Fruit fly (Drosophila melanogaster) whole organism, prepupa: ENCODE results near the gene Sfp24Ba.

Source experiments
- CG10631 ChIP-seq: fragments of 200-800 bp; sonication (Bioruptor generic); optimal IDR thresholded peaks from 2 replicates; lab custom pipeline; 2016; ENCODE audit warnings: missing biosample characterization, missing genetic modification characterization
- CG10669 ChIP-seq: fragments of 200-800 bp; sonication (Bioruptor generic); optimal IDR thresholded peaks from 3 replicates; lab custom pipeline; 2018; ENCODE audit warnings: missing biosample characterization, mild to moderate bottlenecking, missing genetic modification characterization, moderate library complexity
- CG11294 ChIP-seq: fragments of 200-800 bp; sonication (Bioruptor generic); IDR thresholded peaks from 2 replicates; pipeline ENCODE4 v1.3.6; 2022; ENCODE audit warnings: missing biosample characterization, missing genetic modification characterization
- CG11762 ChIP-seq: fragments of 200-800 bp; sonication (Bioruptor generic); optimal IDR thresholded peaks from 3 replicates; lab custom pipeline; 2016; ENCODE audit warnings: missing biosample characterization, missing genetic modification characterization; ENCODE audit not compliant: insufficient read depth
- CG15336 ChIP-seq: fragments of 200-800 bp; sonication (Bioruptor generic); IDR thresholded peaks from 2 replicates; pipeline ENCODE4 v1.3.6; 2022; ENCODE audit warnings: missing biosample characterization, missing genetic modification characterization
- CG1621 ChIP-seq: fragments of 200-800 bp; sonication (Bioruptor generic); optimal IDR thresholded peaks from 3 replicates; lab custom pipeline; 2018; ENCODE audit warnings: missing biosample characterization, mild to moderate bottlenecking, missing genetic modification characterization
- CG16779 ChIP-seq: fragments of 200-800 bp; sonication (Bioruptor generic); optimal IDR thresholded peaks from 3 replicates; lab custom pipeline; 2017; ENCODE audit warnings: missing biosample characterization, mild to moderate bottlenecking, missing genetic modification characterization
- CG3032 ChIP-seq: fragments of 200-800 bp; optimal IDR thresholded peaks from 2 replicates; lab custom pipeline; 2019; ENCODE audit warnings: missing biosample characterization, mild to moderate bottlenecking, missing genetic modification characterization, moderate library complexity
- CG32006 ChIP-seq: fragments of 200-800 bp; sonication (Bioruptor generic); optimal IDR thresholded peaks from 3 replicates; lab custom pipeline; 2017; ENCODE audit warnings: missing biosample characterization, mild to moderate bottlenecking, missing genetic modification characterization
- CG34406 ChIP-seq: fragments of 200-800 bp; sonication (Bioruptor generic); optimal IDR thresholded peaks from 3 replicates; lab custom pipeline; 2016; ENCODE audit warnings: missing biosample characterization, missing genetic modification characterization
- CG6792 ChIP-seq: fragments of 200-800 bp; sonication (Bioruptor generic); optimal IDR thresholded peaks from 3 replicates; lab custom pipeline; 2016; ENCODE audit warnings: missing biosample characterization, missing genetic modification characterization
- CG6808 ChIP-seq: fragments of 200-800 bp; sonication (Bioruptor generic); optimal IDR thresholded peaks from 3 replicates; lab custom pipeline; 2017; ENCODE audit warnings: missing biosample characterization, missing genetic modification characterization, mild to moderate bottlenecking, moderate library complexity, missing genetic modification reagents
- CG7368 ChIP-seq: fragments of 200-800 bp; sonication (Bioruptor generic); optimal IDR thresholded peaks from 3 replicates; lab custom pipeline; 2016; ENCODE audit warnings: missing biosample characterization, missing genetic modification characterization
- CG8632 ChIP-seq: fragments of 200-800 bp; sonication (Bioruptor generic); optimal IDR thresholded peaks from 3 replicates; lab custom pipeline; 2016; ENCODE audit warnings: missing biosample characterization, missing genetic modification characterization
- CG9139 ChIP-seq: fragments of 200-800 bp; sonication (Bioruptor generic); optimal IDR thresholded peaks from 3 replicates; lab custom pipeline; 2017; ENCODE audit warnings: missing biosample characterization, mild to moderate bottlenecking, missing genetic modification characterization
- Eip75B ChIP-seq: fragments of 200-800 bp; sonication (Bioruptor generic); optimal IDR thresholded peaks from 3 replicates; lab custom pipeline; 2016; ENCODE audit warnings: missing biosample characterization, missing genetic modification characterization
- Eip78C ChIP-seq: fragments of 200-800 bp; sonication (Bioruptor generic); peaks from one replicate; lab custom pipeline; 2016; ENCODE audit warnings: missing biosample characterization, missing genetic modification characterization
- Eip93F ChIP-seq: fragments of 200-800 bp; sonication (Bioruptor generic); optimal IDR thresholded peaks from 2 replicates; lab custom pipeline; 2016; ENCODE audit warnings: missing biosample characterization, mild to moderate bottlenecking, missing genetic modification characterization
- Gug ChIP-seq: fragments of 200-800 bp; sonication (Bioruptor generic); IDR thresholded peaks from 2 replicates; pipeline ENCODE4 v1.3.6; 2022; ENCODE audit warnings: missing biosample characterization, missing genetic modification characterization
- Hr39 ChIP-seq: fragments of 200-800 bp; sonication (Bioruptor generic); optimal IDR thresholded peaks from 2 replicates; lab custom pipeline; 2016; ENCODE audit warnings: missing biosample characterization, missing genetic modification characterization
- Hr4 ChIP-seq: fragments of 200-800 bp; sonication (Bioruptor generic); optimal IDR thresholded peaks from 3 replicates; lab custom pipeline; 2016; ENCODE audit warnings: missing biosample characterization, missing genetic modification characterization
- Met ChIP-seq: fragments of 200-800 bp; sonication (Bioruptor generic); optimal IDR thresholded peaks from 3 replicates; lab custom pipeline; 2016; ENCODE audit warnings: missing biosample characterization, missing genetic modification characterization
- OdsH ChIP-seq: fragments of 200-800 bp; sonication (Bioruptor generic); optimal IDR thresholded peaks from 3 replicates; lab custom pipeline; 2016; ENCODE audit warnings: missing biosample characterization, missing genetic modification characterization
- Smox ChIP-seq: fragments of 200-800 bp; sonication (Bioruptor generic); optimal IDR thresholded peaks from 3 replicates; lab custom pipeline; 2016; ENCODE audit warnings: missing biosample characterization, missing genetic modification characterization
- Sox102F ChIP-seq: fragments of 200-800 bp; sonication (Bioruptor generic); optimal IDR thresholded peaks from 2 replicates; lab custom pipeline; 2016; ENCODE audit warnings: missing biosample characterization, mild to moderate bottlenecking, missing genetic modification characterization
- Sox15 ChIP-seq: fragments of 200-800 bp; sonication (Bioruptor generic); optimal IDR thresholded peaks from 3 replicates; lab custom pipeline; 2016; ENCODE audit warnings: missing biosample characterization, missing genetic modification characterization
- achi ChIP-seq: fragments of 200-800 bp; sonication (Bioruptor generic); optimal IDR thresholded peaks from 3 replicates; lab custom pipeline; 2016; ENCODE audit warnings: missing biosample characterization, missing genetic modification characterization
- dac ChIP-seq: fragments of 200-800 bp; sonication (Bioruptor generic); optimal IDR thresholded peaks from 2 replicates; lab custom pipeline; 2017; ENCODE audit warnings: missing biosample characterization, mild to moderate bottlenecking, missing genetic modification characterization
- dsx ChIP-seq: fragments of 200-800 bp; optimal IDR thresholded peaks from 3 replicates; lab custom pipeline; 2019; ENCODE audit warnings: missing biosample characterization, mild to moderate bottlenecking, missing genetic modification characterization, moderate library complexity; ENCODE audit not compliant: poor library complexity, severe bottlenecking
- esn ChIP-seq: fragments of 200-800 bp; sonication (Bioruptor generic); optimal IDR thresholded peaks from 2 replicates; lab custom pipeline; 2016; ENCODE audit warnings: missing biosample characterization, mild to moderate bottlenecking, missing genetic modification characterization, moderate library complexity
- fd59A ChIP-seq: fragments of 200-800 bp; sonication (Bioruptor generic); optimal IDR thresholded peaks from 2 replicates; lab custom pipeline; 2017; ENCODE audit warnings: missing biosample characterization, mild to moderate bottlenecking, missing genetic modification characterization, missing genetic modification reagents
- fkh ChIP-seq: fragments of 200-800 bp; sonication (Bioruptor generic); optimal IDR thresholded peaks from 3 replicates; lab custom pipeline; 2017; ENCODE audit warnings: missing biosample characterization, mild to moderate bottlenecking, missing genetic modification characterization, moderate library complexity
- net ChIP-seq: fragments of 200-800 bp; sonication (Bioruptor generic); optimal IDR thresholded peaks from 3 replicates; lab custom pipeline; 2016; ENCODE audit warnings: missing biosample characterization, missing genetic modification characterization
- spab ChIP-seq: fragments of 200-800 bp; sonication (Bioruptor generic); optimal IDR thresholded peaks from 2 replicates; lab custom pipeline; 2017; ENCODE audit warnings: missing biosample characterization, mild to moderate bottlenecking, missing genetic modification characterization, missing genetic modification reagents
- ss ChIP-seq, 2 experiments: fragments of 200-800 bp; sonication (Bioruptor generic); optimal IDR thresholded peaks; 2 replicates in 1 of 2; 3 replicates in 1 of 2; lab custom pipeline; 2017 to 2018; ENCODE audit warnings: mild to moderate bottlenecking in 2 of 2, missing biosample characterization in 2 of 2, missing genetic modification characterization in 2 of 2, moderate library complexity in 1 of 2
- svp ChIP-seq: fragments of 200-800 bp; sonication (Bioruptor generic); peaks from one replicate; lab custom pipeline; 2016; ENCODE audit warnings: missing biosample characterization, missing genetic modification characterization

Gene Sfp24Ba

dm6 chr2L:3698992-3699514 lies 30.7 kb upstream of the Sfp24Ba start, which contains the start of the genes CG10031 and CG42464:
CG10031 (minus strand) TSS chr2L:3699092.
CG42464 (plus strand) TSS chr2L:3699464.
- TF ChIP-seq ss (GFP tag; optimal IDR thresholded peaks at IDR 0.05; lab: Kevin White, UChicago) (no peak), Gug (GFP tag; lab: Robert Waterston, UW) (no peak), CG11762 (GFP tag; lab: Kevin White, UChicago) (no peak), CG16779 (no peak), fd59A (GFP tag; lab: Kevin White, UChicago) (no peak), esn (no peak), CG3032 (no peak), dsx (no peak), CG1621 (tag; lab: Kevin White, UChicago) (no peak), Eip75B (GFP tag; lab: Kevin White, UChicago) (no peak), achi (no peak), spab (GFP tag; lab: Kevin White, UChicago) (no peak), CG11294 (no peak), OdsH (GFP tag; lab: Kevin White, UChicago) (no peak), Hr4 (no peak), net (GFP tag; lab: Kevin White, UChicago) (no peak), CG32006 (GFP tag; lab: Kevin White, UChicago) (no peak), CG7368 (no peak), CG9139 (GFP tag; lab: Kevin White, UChicago) (no peak), dac (no peak)

dm6 chr2L:3697772-3698171 lies 29.4 kb upstream of the Sfp24Ba start, which contains the start of gene CG3604:
CG3604 (minus strand) TSS chr2L:3697872.
- TF ChIP-seq Eip75B (GFP tag; lab: Kevin White, UChicago) (no peak), svp (GFP tag; lab: Kevin White, UChicago) (peak; percentile 33)

- TF ChIP-seq CG7368 (no peak), CG34406 (GFP tag; lab: Kevin White, UChicago) (no peak), Met (no peak), CG11762 (GFP tag; lab: Kevin White, UChicago) (no peak), achi (no peak), CG10669 (GFP tag; lab: Kevin White, UChicago) (no peak), Eip93F (GFP tag; lab: Kevin White, UChicago) (no peak), net (GFP tag; lab: Kevin White, UChicago) (no peak), Sox15 (GFP tag; lab: Kevin White, UChicago) (no peak), Smox (GFP tag; lab: Kevin White, UChicago) (no peak), CG15336 (GFP tag; lab: Robert Waterston, UW) (no peak), CG6792 (GFP tag; lab: Kevin White, UChicago) (no peak), CG8632 (GFP tag; lab: Kevin White, UChicago) (no peak), Hr39 (no peak), fkh (GFP tag; lab: Kevin White, UChicago) (no peak), OdsH (GFP tag; lab: Kevin White, UChicago) (no peak)
Measured at dm6 chr2L:3696438-3696837, 28.1 kb upstream of the Sfp24Ba start, which contains the start of gene IM33. IM33 (minus strand) TSS chr2L:3696658.

- TF ChIP-seq fkh (GFP tag; lab: Kevin White, UChicago) (peak; percentile 11), CG1621 (tag; lab: Kevin White, UChicago) (no peak), Eip78C (peak; percentile 12), CG10631 (GFP tag; lab: Kevin White, UChicago) (no peak), svp (GFP tag; lab: Kevin White, UChicago) (peak; percentile 83), Sox102F (GFP tag; lab: Kevin White, UChicago) (no peak), CG6792 (GFP tag; lab: Kevin White, UChicago) (no peak), CG6808 (GFP tag; lab: Kevin White, UChicago) (no peak), CG15336 (GFP tag; lab: Robert Waterston, UW) (no peak)
Measured at dm6 chr2L:3695361-3695818, 27.0 kb upstream of the Sfp24Ba start, which contains the start of gene CG16713. CG16713 (minus strand) TSS chr2L:3695411.
